Fruit fly (Drosophila melanogaster) whole organism, embryonic: ENCODE data around the gene Stat92E.
A peak's percentile ranks its signal among the peaks of the same experiment; 100 is the strongest.

Experiments
- CG10147 ChIP-seq: fragments of 200-800 bp; sonication (Bioruptor generic); optimal IDR thresholded peaks from 2 replicates; lab custom pipeline; 2019; ENCODE audit warnings: missing biosample characterization, mild to moderate bottlenecking, missing genetic modification characterization, moderate library complexity
- CG10543 ChIP-seq: fragments of 200-800 bp; sonication (Bioruptor generic); optimal IDR thresholded peaks from 3 replicates; lab custom pipeline; 2017; ENCODE audit warnings: missing biosample characterization, mild to moderate bottlenecking, missing genetic modification characterization, moderate library complexity
- CG1233 ChIP-seq: fragments of 200-800 bp; sonication (Bioruptor generic); optimal IDR thresholded peaks from 4 replicates; lab custom pipeline; 2018; ENCODE audit warnings: missing biosample characterization, mild to moderate bottlenecking, missing genetic modification characterization
- CG12744 ChIP-seq: fragments of 200-800 bp; sonication (Bioruptor generic); optimal IDR thresholded peaks from 2 replicates; lab custom pipeline; 2016; ENCODE audit warnings: missing biosample characterization, missing genetic modification characterization
- CG13123 ChIP-seq: fragments of 200-800 bp; sonication (Bioruptor generic); optimal IDR thresholded peaks from 2 replicates; lab custom pipeline; 2016; ENCODE audit warnings: missing biosample characterization, missing genetic modification characterization
- CG2199 ChIP-seq: fragments of 200-800 bp; sonication (Bioruptor generic); IDR thresholded peaks from 3 replicates; pipeline ENCODE4 v1.3.6; 2022; ENCODE audit warnings: missing biosample characterization, missing genetic modification characterization
- CG32767 ChIP-seq: fragments of 200-800 bp; sonication (Bioruptor generic); IDR thresholded peaks from 2 replicates; pipeline ENCODE4 v1.3.6; 2022; ENCODE audit warnings: missing biosample characterization, missing genetic modification characterization
- CG34376 ChIP-seq: fragments of 200-800 bp; sonication (Bioruptor generic); optimal IDR thresholded peaks from 2 replicates; lab custom pipeline; 2018; ENCODE audit warnings: missing biosample characterization, mild to moderate bottlenecking, missing genetic modification characterization
- CG3847 ChIP-seq: fragments of 200-800 bp; sonication (Bioruptor generic); IDR thresholded peaks from 2 replicates; pipeline ENCODE4 v1.3.6; 2022; ENCODE audit warnings: missing biosample characterization, missing genetic modification characterization
- CG4360 ChIP-seq: fragments of 200-800 bp; sonication (Bioruptor generic); IDR thresholded peaks from 2 replicates; pipeline ENCODE4 v1.3.6; 2022; ENCODE audit warnings: missing biosample characterization, missing genetic modification characterization
- CG4617 ChIP-seq: fragments of 200-800 bp; sonication (Bioruptor generic); optimal IDR thresholded peaks from 3 replicates; lab custom pipeline; 2016; ENCODE audit warnings: missing biosample characterization, missing genetic modification characterization, borderline replicate concordance
- CG6765 ChIP-seq: fragments of 200-800 bp; sonication (Bioruptor generic); optimal IDR thresholded peaks from 3 replicates; lab custom pipeline; 2017; ENCODE audit warnings: missing biosample characterization, mild to moderate bottlenecking, missing genetic modification characterization
- CG7357 ChIP-seq: fragments of 200-800 bp; sonication (Bioruptor generic); IDR thresholded peaks from 3 replicates; pipeline ENCODE4 v1.3.6; 2022; ENCODE audit warnings: missing biosample characterization, missing genetic modification characterization
- CG7372 ChIP-seq: fragments of 200-800 bp; sonication (Bioruptor generic); IDR thresholded peaks from 2 replicates; pipeline ENCODE4 v1.3.6; 2022; ENCODE audit warnings: missing biosample characterization, missing genetic modification characterization
- CG7987 ChIP-seq: fragments of 200-800 bp; sonication (Bioruptor generic); optimal IDR thresholded peaks from 2 replicates; lab custom pipeline; 2018; ENCODE audit warnings: missing biosample characterization, mild to moderate bottlenecking, missing genetic modification characterization, moderate library complexity
- CG8281 ChIP-seq: fragments of 200-800 bp; sonication (Bioruptor generic); optimal IDR thresholded peaks from 2 replicates; lab custom pipeline; 2018; ENCODE audit warnings: missing biosample characterization, mild to moderate bottlenecking, missing genetic modification characterization, moderate library complexity
- CG8924 ChIP-seq: fragments of 200-800 bp; optimal IDR thresholded peaks from 3 replicates; lab custom pipeline; 2019; ENCODE audit warnings: missing biosample characterization, mild to moderate bottlenecking, missing genetic modification characterization, moderate library complexity
- Camta ChIP-seq: fragments of 200-800 bp; sonication (Bioruptor generic); optimal IDR thresholded peaks from 2 replicates; lab custom pipeline; 2016; ENCODE audit warnings: missing biosample characterization, missing genetic modification characterization
- Elba2 ChIP-seq: fragments of 200-800 bp; sonication (Bioruptor generic); optimal IDR thresholded peaks from 3 replicates; lab custom pipeline; 2016; ENCODE audit warnings: missing biosample characterization, missing genetic modification characterization
- Fer2 ChIP-seq: fragments of 200-800 bp; sonication (Bioruptor generic); optimal IDR thresholded peaks from 2 replicates; lab custom pipeline; 2018; ENCODE audit warnings: missing biosample characterization, mild to moderate bottlenecking, missing genetic modification characterization, moderate library complexity
- Gsc ChIP-seq: fragments of 200-800 bp; sonication (Bioruptor generic); IDR thresholded peaks from 2 replicates; pipeline ENCODE4 v1.3.6; 2022; ENCODE audit warnings: missing biosample characterization, missing genetic modification characterization
- HLHmδ ChIP-seq: fragments of 200-800 bp; sonication (Bioruptor generic); optimal IDR thresholded peaks from 2 replicates; lab custom pipeline; 2018; ENCODE audit warnings: missing biosample characterization, mild to moderate bottlenecking, missing genetic modification characterization, moderate library complexity
- Hmr ChIP-seq: fragments of 200-800 bp; sonication (Bioruptor generic); optimal IDR thresholded peaks from 3 replicates; lab custom pipeline; 2017; ENCODE audit warnings: mild to moderate bottlenecking, missing biosample characterization, missing genetic modification reagents, missing genetic modification characterization
- Hsf ChIP-seq: fragments of 200-800 bp; sonication (Bioruptor generic); optimal IDR thresholded peaks from 3 replicates; lab custom pipeline; 2016; ENCODE audit warnings: missing biosample characterization, missing genetic modification characterization
- NC2β ChIP-seq: fragments of 200-800 bp; sonication (Bioruptor generic); optimal IDR thresholded peaks from 2 replicates; lab custom pipeline; 2016; ENCODE audit warnings: missing biosample characterization, missing genetic modification characterization
- Ptx1 ChIP-seq: fragments of 200-800 bp; sonication (Bioruptor generic); IDR thresholded peaks from 2 replicates; pipeline ENCODE4 v1.3.6; 2022; ENCODE audit warnings: missing biosample characterization, missing genetic modification characterization
- Sox102F ChIP-seq: fragments of 200-800 bp; sonication (Bioruptor generic); optimal IDR thresholded peaks from 2 replicates; lab custom pipeline; 2018; ENCODE audit warnings: missing biosample characterization, mild to moderate bottlenecking, missing genetic modification characterization, moderate library complexity
- Spps ChIP-seq: fragments of 200-800 bp; sonication (Bioruptor generic); optimal IDR thresholded peaks from 2 replicates; lab custom pipeline; 2018; ENCODE audit warnings: missing biosample characterization, mild to moderate bottlenecking, missing genetic modification characterization
- Taf1 ChIP-seq: fragments of 200-800 bp; sonication (Bioruptor generic); IDR thresholded peaks from 2 replicates; pipeline ENCODE4 v1.3.6; 2022; ENCODE audit warnings: missing biosample characterization, missing genetic modification characterization
- Trl ChIP-seq, 3 experiments: fragments of >200 bp in 2 of 3; fragments of 200-800 bp in 1 of 3; sonication (Bioruptor generic) in 1 of 3; optimal IDR thresholded peaks; 2 replicates in 1 of 3; 3 replicates in 2 of 3; lab custom pipeline; 2016 to 2017; ENCODE audit warnings: missing biosample characterization in 1 of 3, missing genetic modification characterization in 1 of 3
- YL-1 ChIP-seq: fragments of 200-800 bp; sonication (Bioruptor generic); optimal IDR thresholded peaks from 3 replicates; lab custom pipeline; 2017; ENCODE audit warnings: missing biosample characterization, mild to moderate bottlenecking, missing genetic modification characterization
- ab ChIP-seq: fragments of 200-800 bp; sonication (Bioruptor generic); optimal IDR thresholded peaks from 2 replicates; lab custom pipeline; 2016; ENCODE audit warnings: missing biosample characterization, missing genetic modification characterization
- bowl ChIP-seq: fragments of 200-800 bp; sonication (Bioruptor generic); IDR thresholded peaks from 2 replicates; pipeline ENCODE4 v1.3.6; 2022; ENCODE audit warnings: missing biosample characterization, missing genetic modification characterization
- bsh ChIP-seq, 2 experiments: fragments of 200-800 bp; sonication (Bioruptor generic); optimal IDR thresholded peaks; 2 replicates each; lab custom pipeline; 2017 to 2018; ENCODE audit warnings: mild to moderate bottlenecking in 2 of 2, missing biosample characterization in 2 of 2, missing genetic modification characterization in 2 of 2, moderate library complexity in 1 of 2
- cwo ChIP-seq: fragments of 200-800 bp; sonication (Bioruptor generic); optimal IDR thresholded peaks from 3 replicates; lab custom pipeline; 2017; ENCODE audit warnings: missing biosample characterization, missing genetic modification characterization, mild to moderate bottlenecking, moderate library complexity, missing genetic modification reagents
- disco-r ChIP-seq: fragments of 200-800 bp; sonication (Bioruptor generic); optimal IDR thresholded peaks from 2 replicates; lab custom pipeline; 2016; ENCODE audit warnings: missing biosample characterization, missing genetic modification characterization
- dmrt99B ChIP-seq: fragments of 200-800 bp; sonication (Bioruptor generic); optimal IDR thresholded peaks from 2 replicates; lab custom pipeline; 2018; ENCODE audit warnings: missing biosample characterization, mild to moderate bottlenecking, missing genetic modification characterization, moderate library complexity
- eve ChIP-seq, 2 experiments: fragments of >200 bp; optimal IDR thresholded peaks; 2 replicates each; lab custom pipeline; 2017; ENCODE audit warnings: missing biosample characterization in 2 of 2, missing genetic modification characterization in 2 of 2
- hb ChIP-seq: fragments of 200-800 bp; sonication (Bioruptor generic); IDR thresholded peaks from 3 replicates; pipeline ENCODE4 v1.3.6; 2022; ENCODE audit warnings: missing biosample characterization, missing genetic modification characterization; ENCODE audit not compliant: partially characterized antibody
- her ChIP-seq: fragments of 200-800 bp; sonication (Bioruptor generic); optimal IDR thresholded peaks from 2 replicates; lab custom pipeline; 2016; ENCODE audit warnings: missing biosample characterization, missing genetic modification characterization
- lilli ChIP-seq: fragments of 200-800 bp; sonication (Bioruptor generic); optimal IDR thresholded peaks from 3 replicates; lab custom pipeline; 2016; ENCODE audit warnings: missing biosample characterization, missing genetic modification characterization
- maf-S ChIP-seq: fragments of 200-800 bp; sonication (Bioruptor generic); optimal IDR thresholded peaks from 2 replicates; lab custom pipeline; 2016; ENCODE audit warnings: missing biosample characterization, missing genetic modification characterization
- phol ChIP-seq: fragments of 200-800 bp; sonication (Bioruptor generic); optimal IDR thresholded peaks from 3 replicates; lab custom pipeline; 2018; ENCODE audit warnings: missing biosample characterization, mild to moderate bottlenecking, missing genetic modification characterization, moderate library complexity
- pita ChIP-seq: fragments of 200-800 bp; sonication (Bioruptor generic); optimal IDR thresholded peaks from 2 replicates; lab custom pipeline; 2017; ENCODE audit warnings: missing biosample characterization, mild to moderate bottlenecking, missing genetic modification characterization
- pnt ChIP-seq: fragments of 200-800 bp; sonication (Bioruptor generic); optimal IDR thresholded peaks from 3 replicates; lab custom pipeline; 2016; ENCODE audit warnings: missing biosample characterization, missing genetic modification characterization
- sisA ChIP-seq: fragments of 200-800 bp; sonication (Bioruptor generic); IDR thresholded peaks from 2 replicates; pipeline ENCODE4 v1.3.6; 2022; ENCODE audit warnings: missing biosample characterization, missing genetic modification characterization
- slp2 ChIP-seq: fragments of 200-800 bp; sonication (Bioruptor generic); optimal IDR thresholded peaks from 2 replicates; lab custom pipeline; 2016; ENCODE audit warnings: missing biosample characterization, missing genetic modification characterization
- tna ChIP-seq: fragments of 200-800 bp; sonication (Bioruptor generic); IDR thresholded peaks from 2 replicates; pipeline ENCODE4 v1.3.6; 2022; ENCODE audit warnings: missing biosample characterization, missing genetic modification characterization; ENCODE audit not compliant: partially characterized antibody
- wdn ChIP-seq: fragments of 200-800 bp; sonication (Bioruptor generic); IDR thresholded peaks from 2 replicates; pipeline ENCODE4 v1.3.6; 2022; ENCODE audit warnings: missing biosample characterization, missing genetic modification characterization

The Stat92E gene

DNA sequence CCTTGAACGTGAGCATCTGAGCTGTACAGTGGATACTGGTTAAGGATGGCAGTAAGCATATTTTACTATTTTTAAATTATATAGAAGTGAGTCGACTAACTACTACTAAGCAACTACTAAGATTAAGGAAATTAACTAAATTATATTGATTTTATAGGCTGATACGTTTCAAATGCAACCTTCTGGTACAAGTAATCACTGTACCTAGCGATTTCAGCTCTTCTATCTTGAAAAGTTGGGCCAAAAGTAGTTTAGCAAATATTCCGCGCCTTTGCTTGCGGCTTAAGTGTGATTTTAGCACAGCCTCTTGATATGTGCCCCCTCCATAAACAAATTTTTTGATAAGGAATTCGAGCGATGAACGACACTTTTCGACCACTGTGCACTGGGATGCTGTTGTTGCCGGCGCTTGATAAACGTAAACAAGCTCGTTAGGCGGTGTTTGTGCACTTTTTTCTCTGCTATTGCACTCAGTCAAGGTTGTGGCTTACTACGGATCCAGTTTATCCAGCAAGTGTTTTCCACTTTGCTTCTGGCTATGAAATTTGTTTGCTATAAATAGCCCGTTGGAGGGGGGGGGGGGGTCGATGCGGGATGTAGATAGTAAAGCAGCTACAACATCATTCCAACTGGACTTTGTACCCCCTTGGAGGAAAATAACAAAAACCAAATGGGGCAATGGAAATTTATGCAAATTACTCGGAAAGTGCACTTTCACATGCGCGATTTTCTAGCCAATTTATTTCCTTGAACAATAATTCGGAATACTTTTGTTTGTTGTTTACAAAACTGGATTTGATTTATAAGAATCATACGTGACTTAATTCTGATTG, 4.4 kb upstream of the Stat92E start:
- peak; percentile 35 for TF ChIP-seq ab (GFP tag; lab: Kevin White, UChicago)
- no peak for TF ChIP-seq Gsc (GFP tag; lab: Robert Waterston, UW)
- no peak for TF ChIP-seq Trl (optimal IDR thresholded peaks at IDR 0.05; lab: Kevin White, UChicago)
- TF ChIP-seq Trl (GFP tag; optimal IDR thresholded peaks at IDR 0.05; lab: Kevin White, UChicago): no peak
- no peak for TF ChIP-seq CG1233 (GFP tag; lab: Kevin White, UChicago)
- peak; percentile 1 for TF ChIP-seq NC2β (GFP tag; lab: Kevin White, UChicago)
- TF ChIP-seq CG4360: peak; percentile 26; the same call in 1 of the 2 replicates
- TF ChIP-seq cwo: peak; percentile 78
- TF ChIP-seq Camta (GFP tag; lab: Kevin White, UChicago): no peak
- peak; percentile 82 for TF ChIP-seq CG7372 (GFP tag; lab: Robert Waterston, UW)
- TF ChIP-seq slp2 (GFP tag; lab: Kevin White, UChicago): peak; percentile 1
- TF ChIP-seq phol (tag; lab: Kevin White, UChicago): peak; percentile 60
- no peak for TF ChIP-seq CG8281 (tag; lab: Kevin White, UChicago)
- TF ChIP-seq pnt (GFP tag; lab: Kevin White, UChicago): no peak
- peak; percentile 76 for TF ChIP-seq CG7357 (GFP tag; lab: Robert Waterston, UW)
- TF ChIP-seq bowl (GFP tag; lab: Robert Waterston, UW): peak; percentile 43; the same call in 1 of the 2 replicates
- TF ChIP-seq maf-S (GFP tag; lab: Kevin White, UChicago): no peak
- TF ChIP-seq CG4617 (GFP tag; lab: Kevin White, UChicago): no peak
- TF ChIP-seq CG10147 (GFP tag; lab: Kevin White, UChicago): no peak
- peak; percentile 79 for TF ChIP-seq Taf1 (GFP tag; lab: Robert Waterston, UW)
- TF ChIP-seq lilli (GFP tag; lab: Kevin White, UChicago): peak; percentile 68
- peak; percentile 74 for TF ChIP-seq CG8924 (tag; lab: Kevin White, UChicago)
- peak; percentile 59 for TF ChIP-seq Hmr (GFP tag; lab: Kevin White, UChicago)
- TF ChIP-seq CG34376 (GFP tag; lab: Kevin White, UChicago): no peak
- no peak for TF ChIP-seq CG2199
- peak; percentile 88 for TF ChIP-seq Ptx1 (GFP tag; lab: Robert Waterston, UW)
- peak; percentile 54 for TF ChIP-seq Hsf
- TF ChIP-seq CG13123 (GFP tag; lab: Kevin White, UChicago): no peak
- TF ChIP-seq sisA (GFP tag; lab: Robert Waterston, UW): peak; percentile 74
- TF ChIP-seq tna (GFP tag; lab: Robert Waterston, UW): no peak
- peak; percentile 68 for TF ChIP-seq dmrt99B (tag; lab: Kevin White, UChicago)
- no peak for TF ChIP-seq disco-r (GFP tag; lab: Kevin White, UChicago)
- TF ChIP-seq YL-1 (GFP tag; lab: Kevin White, UChicago): no peak
- TF ChIP-seq hb: no peak
- TF ChIP-seq CG6765 (GFP tag; lab: Kevin White, UChicago): peak; percentile 15
- TF ChIP-seq CG32767: peak; percentile 56; the same call in 1 of the 2 replicates
- no peak for TF ChIP-seq pita (GFP tag; lab: Kevin White, UChicago)
- no peak for TF ChIP-seq Elba2 (GFP tag; lab: Kevin White, UChicago)
- no peak for TF ChIP-seq HLHmδ (GFP tag; lab: Kevin White, UChicago)
- peak; percentile 61 for TF ChIP-seq wdn
- peak; percentile 47 for TF ChIP-seq Sox102F
- no peak for TF ChIP-seq Fer2
- TF ChIP-seq CG3847 (GFP tag; lab: Robert Waterston, UW): peak; percentile 63
- TF ChIP-seq eve (GFP tag; optimal IDR thresholded peaks at IDR 0.05; lab: Kevin White, UChicago): no peak
- TF ChIP-seq bsh (GFP tag; optimal IDR thresholded peaks at IDR 0.05; lab: Kevin White, UChicago): peak; percentile 15 to 78
- no peak for TF ChIP-seq her (GFP tag; lab: Kevin White, UChicago)
- no peak for TF ChIP-seq Spps
- TF ChIP-seq CG12744 (GFP tag; lab: Kevin White, UChicago): peak; percentile 4
- no peak for TF ChIP-seq CG7987
- TF ChIP-seq CG10543 (GFP tag; lab: Kevin White, UChicago): no peak
